Worm (Caenorhabditis elegans): ENCODE data around the gene sup-37.

Gene sup-37

DNA sequence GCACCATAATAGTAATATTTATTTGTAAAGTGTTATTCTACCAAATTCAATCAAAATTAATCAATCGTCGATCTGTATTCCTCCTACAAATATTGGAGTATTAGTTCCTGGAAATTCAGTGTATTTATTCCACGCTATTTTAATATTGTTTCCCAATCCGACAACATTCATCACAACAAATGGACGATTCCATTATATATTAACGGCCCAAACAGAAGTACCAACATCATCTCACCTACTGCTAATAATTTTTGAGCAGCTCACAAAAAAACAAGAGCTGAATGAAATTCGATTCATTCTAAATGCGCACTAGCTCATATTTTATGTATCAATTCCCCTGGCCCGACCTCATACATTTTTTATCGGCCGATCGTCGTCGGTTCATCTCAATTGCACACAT is 19.3 kb upstream of the sup-37 start (continued):
- no peak for TF ChIP-seq snpc-4 (GFP tag; optimal IDR thresholded peaks at IDR 0.05)
- no peak for TF ChIP-seq snpc-4 (tag; optimal IDR thresholded peaks at IDR 0.05)
- TF ChIP-seq hmg-20 (GFP tag; IDR thresholded peaks at IDR 0.05) = no peak

- peak; percentile 15 for TF ChIP-seq nhr-80 (tag; optimal IDR thresholded peaks at IDR 0.05)
- TF ChIP-seq pbrm-1 (GFP tag; IDR thresholded peaks at IDR 0.05) = no peak
Measured at ce11 chrV:8767493-8767892, 18.9 kb upstream of the sup-37 start.

DNA sequence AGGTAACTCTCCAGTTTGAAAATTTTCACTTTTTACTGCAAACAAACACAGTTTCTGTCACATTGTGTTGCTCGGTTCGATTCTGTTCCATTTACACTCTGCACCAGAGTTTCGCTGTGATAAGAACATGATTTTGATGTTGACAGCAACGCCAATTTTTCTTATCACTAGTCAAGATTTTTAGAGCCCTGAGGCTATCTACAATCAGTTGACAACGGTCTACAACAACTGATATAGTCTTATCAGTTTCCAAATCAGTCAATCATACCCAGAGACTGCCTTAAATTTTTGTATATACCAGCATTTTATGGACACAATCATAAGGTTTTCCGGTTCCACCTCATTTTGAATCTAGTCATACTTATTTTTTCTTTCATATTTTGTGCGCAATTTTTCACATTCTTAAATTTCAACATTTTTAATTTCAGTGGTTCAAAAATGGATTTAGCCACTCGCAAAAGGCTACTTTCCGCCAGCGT is 17.8 kb upstream of the sup-37 start, which contains the start of gene B0507.3:
TSS of gene B0507.3 (plus strand) at position 429 of the 479 bp plus-strand sequence.
- peak in 1 of 2 experiments; percentile 48 for TF ChIP-seq let-607 (tag; optimal IDR thresholded peaks at IDR 0.05)
- TF ChIP-seq tlf-1 (GFP tag; optimal IDR thresholded peaks at IDR 0.05) = peak; percentile 30
- TF ChIP-seq nhr-80 (tag; optimal IDR thresholded peaks at IDR 0.05) = peak; percentile 89
- no peak for TF ChIP-seq aptf-2 (GFP tag; conservative IDR thresholded peaks at IDR 0.05)
- peak; percentile 71 for TF ChIP-seq egl-44 (GFP tag; IDR thresholded peaks at IDR 0.05)
- peak; percentile 85 for TF ChIP-seq unc-62 (GFP tag; optimal IDR thresholded peaks at IDR 0.05)
- TF ChIP-seq pha-4 (tag; optimal IDR thresholded peaks at IDR 0.05) = peak; percentile 54
- no peak for TF ChIP-seq aptf-3 (GFP tag; IDR thresholded peaks at IDR 0.05)
- peak; percentile 74 for TF ChIP-seq ztf-22 (GFP tag; optimal IDR thresholded peaks at IDR 0.05)
- TF ChIP-seq nhr-90 (tag; optimal IDR thresholded peaks at IDR 0.05) = no peak
- peak; percentile 49 for TF ChIP-seq atf-7 (tag; optimal IDR thresholded peaks at IDR 0.05)
- peak; percentile 76 for TF ChIP-seq ets-4 (GFP tag; optimal IDR thresholded peaks at IDR 0.05)

ce11 chrV:8769154-8769553 is 17.2 kb upstream of the sup-37 start:
- TF ChIP-seq akir-1 (GFP tag; optimal IDR thresholded peaks at IDR 0.05) (no peak), let-526 (GFP tag; IDR thresholded peaks at IDR 0.05) (no peak), T26A5.8 (tag; optimal IDR thresholded peaks at IDR 0.05) (no peak), F57C9.4 (tag; optimal IDR thresholded peaks at IDR 0.05) (no peak), tbp1 (GFP tag; optimal IDR thresholded peaks at IDR 0.05) (peak; percentile 1), rpc-1 (optimal IDR thresholded peaks at IDR 0.05) (no peak), rpc-1 (tag; optimal IDR thresholded peaks at IDR 0.05) (no peak), nfya-1 (tag; optimal IDR thresholded peaks at IDR 0.05; ENCODE audit: borderline replicate concordance, insufficient read depth) (no peak), tbx-9 (tag; optimal IDR thresholded peaks at IDR 0.05; ENCODE audit: borderline replicate concordance) (no peak), egl-44 (GFP tag; IDR thresholded peaks at IDR 0.05) (no peak), F22D6.2 (tag; optimal IDR thresholded peaks at IDR 0.05) (no peak), ztf-6 (GFP tag; IDR thresholded peaks at IDR 0.05) (no peak), ztf-28 (GFP tag; IDR thresholded peaks at IDR 0.05) (no peak), C17E4.6 (GFP tag; IDR thresholded peaks at IDR 0.05) (no peak), nhr-80 (tag; optimal IDR thresholded peaks at IDR 0.05) (peak; percentile 72), lin-26 (GFP tag; IDR thresholded peaks at IDR 0.05) (no peak), ztf-22 (GFP tag; optimal IDR thresholded peaks at IDR 0.05) (peak; percentile 68), ets-4 (GFP tag; optimal IDR thresholded peaks at IDR 0.05) (peak; percentile 84), atf-7 (tag; optimal IDR thresholded peaks at IDR 0.05) (peak; percentile 59), F10E7.11 (tag; optimal IDR thresholded peaks at IDR 0.05) (no peak), F33H1.4 (GFP tag; IDR thresholded peaks at IDR 0.05) (no peak), ztf-25 (GFP tag; IDR thresholded peaks at IDR 0.05) (no peak), ekl-4 (GFP tag; IDR thresholded peaks at IDR 0.05) (no peak), Y95B8A.8 (GFP tag; IDR thresholded peaks at IDR 0.05) (no peak), let-607 (tag; optimal IDR thresholded peaks at IDR 0.05) (peak; percentile 35 to 86), egrh-3 (GFP tag; IDR thresholded peaks at IDR 0.05) (no peak), nfyb-1 (GFP tag; IDR thresholded peaks at IDR 0.05) (no peak), attf-3 (GFP tag; conservative IDR thresholded peaks at IDR 0.05) (no peak), repo-1 (tag; optimal IDR thresholded peaks at IDR 0.05) (no peak), Y67H2A.10 (GFP tag; conservative IDR thresholded peaks at IDR 0.05) (no peak), cebp-1 (GFP tag; IDR thresholded peaks at IDR 0.05) (no peak), cebp-1 (tag; optimal IDR thresholded peaks at IDR 0.05) (peak; percentile 72), efl-1 (GFP tag; optimal IDR thresholded peaks at IDR 0.05) (no peak), somi-1 (GFP tag; optimal IDR thresholded peaks at IDR 0.05) (no peak)
